Fruit fly (Drosophila melanogaster): ENCODE results near the gene Pfdn5.

Gene Pfdn5

dm6 chr3R:22464611-22465113, 22.2 kb upstream of the Pfdn5 start, which contains the start of gene CG7054 (continued):
- peak; percentile 34 for TF ChIP-seq gro (GFP tag; optimal IDR thresholded peaks at IDR 0.05)
- TF ChIP-seq ttk (GFP tag; IDR thresholded peaks at IDR 0.05), result no peak
- no peak for TF ChIP-seq CG7357 (GFP tag; IDR thresholded peaks at IDR 0.05)
- peak; percentile 32 for TF ChIP-seq Sox102F (GFP tag; optimal IDR thresholded peaks at IDR 0.05)
- 0 out of 3 replicates have a peak, but pooled peaks have one; percentile 18 for TF ChIP-seq Doc3 (GFP tag; IDR thresholded peaks at IDR 0.05; ENCODE audit: partially characterized antibody)
- no peak for TF ChIP-seq CG10366 (GFP tag; IDR thresholded peaks at IDR 0.05)
- TF ChIP-seq CG4328 (GFP tag; optimal IDR thresholded peaks at IDR 0.05), result peak; percentile 6
- TF ChIP-seq CG32767 (GFP tag; IDR thresholded peaks at IDR 0.05), result no peak
- peak; percentile 14 for TF ChIP-seq CG10147 (GFP tag; optimal IDR thresholded peaks at IDR 0.05)
- TF ChIP-seq CG5180 (GFP tag; optimal IDR thresholded peaks at IDR 0.05), result no peak
- peak; percentile 61 for TF ChIP-seq CG2678 (tag; optimal IDR thresholded peaks at IDR 0.05)
- TF ChIP-seq CG15269 (tag; optimal IDR thresholded peaks at IDR 0.05), result peak; percentile 63
- peak; percentile 32 for TF ChIP-seq Abd-B (GFP tag; optimal IDR thresholded peaks at IDR 0.05)
- no peak for TF ChIP-seq da (GFP tag; optimal IDR thresholded peaks at IDR 0.05)
- no peak for TF ChIP-seq bab2 (GFP tag; optimal IDR thresholded peaks at IDR 0.05)
- no peak for TF ChIP-seq Ravus (GFP tag; IDR thresholded peaks at IDR 0.05)
- TF ChIP-seq exex (tag; optimal IDR thresholded peaks at IDR 0.05), result peak; percentile 84
- TF ChIP-seq caup (GFP tag; optimal IDR thresholded peaks at IDR 0.05; ENCODE audit: severe bottlenecking), result peak; percentile 63
- peak; percentile 27 for TF ChIP-seq CG18599 (GFP tag; optimal IDR thresholded peaks at IDR 0.05)
- TF ChIP-seq grau (tag; optimal IDR thresholded peaks at IDR 0.05), result peak; percentile 35
- TF ChIP-seq CG12219 (GFP tag; optimal IDR thresholded peaks at IDR 0.05), result peak; percentile 9
- peak; percentile 2 for TF ChIP-seq gcm (GFP tag; optimal IDR thresholded peaks at IDR 0.05)
- TF ChIP-seq CG9932 (GFP tag; IDR thresholded peaks at IDR 0.05), result peak; percentile 41
- no peak for TF ChIP-seq CG12744 (GFP tag; optimal IDR thresholded peaks at IDR 0.05)
- peak; percentile 48 for TF ChIP-seq CG2120 (GFP tag; optimal IDR thresholded peaks at IDR 0.05)
- TF ChIP-seq oc (tag; optimal IDR thresholded peaks at IDR 0.05), result peak; percentile 9
- TF ChIP-seq CG7372 (GFP tag; IDR thresholded peaks at IDR 0.05), result 0 out of 2 replicates have a peak, but pooled peaks have one; percentile 38
- peak; percentile 37; the same call in 1 of the 2 replicates for TF ChIP-seq CG13287 (GFP tag; IDR thresholded peaks at IDR 0.05; ENCODE audit: partially characterized antibody)
- peak; percentile 56 for TF ChIP-seq HmgZ (tag; optimal IDR thresholded peaks at IDR 0.05)
- TF ChIP-seq lilli (GFP tag; optimal IDR thresholded peaks at IDR 0.05), result peak; percentile 39
- TF ChIP-seq CG12299 (tag; optimal IDR thresholded peaks at IDR 0.05), result peak; percentile 27
- peak; percentile 6 for TF ChIP-seq CG6254 (GFP tag; optimal IDR thresholded peaks at IDR 0.05)
- TF ChIP-seq schlank (tag; optimal IDR thresholded peaks at IDR 0.05), result no peak
- TF ChIP-seq CG3995 (GFP tag; optimal IDR thresholded peaks at IDR 0.05), result peak; percentile 1
- no peak for TF ChIP-seq Vsx1 (GFP tag; optimal IDR thresholded peaks at IDR 0.05)
- peak; percentile 21 for TF ChIP-seq Fer1 (GFP tag; optimal IDR thresholded peaks at IDR 0.05)
- TF ChIP-seq CG13775 (GFP tag; optimal IDR thresholded peaks at IDR 0.05), result peak; percentile 9
- TF ChIP-seq chinmo (GFP tag; IDR thresholded peaks at IDR 0.05; ENCODE audit: partially characterized antibody), result 0 out of 4 replicates have a peak, but pooled peaks have one; percentile 61
- TF ChIP-seq salm (tag; optimal IDR thresholded peaks at IDR 0.05), result peak; percentile 42
- TF ChIP-seq CG30403 (GFP tag; optimal IDR thresholded peaks at IDR 0.05), result no peak
- peak; percentile 51 for TF ChIP-seq PHDP (tag; optimal IDR thresholded peaks at IDR 0.05)
- TF ChIP-seq gfzf (GFP tag; optimal IDR thresholded peaks at IDR 0.05), result peak; percentile 61
- no peak for TF ChIP-seq HHEX (GFP tag; optimal IDR thresholded peaks at IDR 0.05)
- peak; percentile 90 for TF ChIP-seq kay (GFP tag; optimal IDR thresholded peaks at IDR 0.05)
- peak; percentile 9 for TF ChIP-seq wek (GFP tag; optimal IDR thresholded peaks at IDR 0.05)
- TF ChIP-seq Hr51 (GFP tag; optimal IDR thresholded peaks at IDR 0.05), result peak in 1 of 2 experiments; percentile 44
- peak; percentile 25 for TF ChIP-seq YL-1 (GFP tag; optimal IDR thresholded peaks at IDR 0.05)
- peak; percentile 24 for TF ChIP-seq nmo (GFP tag; optimal IDR thresholded peaks at IDR 0.05)

All from whole organism, embryonic.